Worm (Caenorhabditis elegans): ENCODE data around the gene F45D11.5.
"Not testable (repeated sequence)": the region's sequence is repeated elsewhere in the genome, so short reads cannot be mapped to it uniquely, and the experiment has no call there.

- TF ChIP-seq klf-2 (GFP tag; conservative IDR thresholded peaks at IDR 0.05); ztf-29 (GFP tag; IDR thresholded peaks at IDR 0.05); flt-1 (GFP tag; IDR thresholded peaks at IDR 0.05); med-1 (GFP tag; optimal IDR thresholded peaks at IDR 0.05; ENCODE audit: insufficient read depth); T22C8.4 (GFP tag; IDR thresholded peaks at IDR 0.05): not testable (repeated sequence)
Measured at ce11 chrII:968106-968505, 33.4 kb upstream of the F45D11.5 start, which contains the start of gene C32B5.6.

Measured in whole organism, midembryonic.